Fruit fly (Drosophila melanogaster) whole organism: ENCODE data around the gene bor.

Source experiments
- CG8478 ChIP-seq: fragments of >200 bp; optimal IDR thresholded peaks from 2 replicates; lab custom pipeline; 2018; ENCODE audit warnings: inconsistent platforms
- Dll ChIP-seq: fragments of >200 bp; optimal IDR thresholded peaks from 2 replicates; lab custom pipeline; 2017
- usp ChIP-seq: fragments of >200 bp; optimal IDR thresholded peaks from 2 replicates; lab custom pipeline; 2017; ENCODE audit warnings: missing biosample characterization, missing genetic modification characterization, mixed read lengths

- TF ChIP-seq CG8478 (lab: Kevin White, UChicago) (no peak), Dll (lab: Kevin White, UChicago) (no peak), usp (GFP tag; lab: Kevin White, UChicago) (no peak)
Observed at dm6 chr3R:16248500-16249025, 15.4 kb downstream of the bor start.
